Fruit fly (Drosophila melanogaster) whole organism, wandering third instar larva: Measurements from ENCODE around the gene SP555.

Experiments
- Abd-B ChIP-seq: fragments of >200 bp; optimal IDR thresholded peaks from 2 replicates; lab custom pipeline; 2017; ENCODE audit warnings: missing biosample characterization, missing genetic modification characterization
- CG32264 ChIP-seq: fragments of 200-800 bp; sonication (Bioruptor generic); optimal IDR thresholded peaks from 2 replicates; lab custom pipeline; 2016; ENCODE audit warnings: missing biosample characterization, missing genetic modification characterization
- CG9705 ChIP-seq: fragments of 200-800 bp; sonication (Bioruptor generic); optimal IDR thresholded peaks from 2 replicates; lab custom pipeline; 2018; ENCODE audit warnings: missing biosample characterization, mild to moderate bottlenecking, missing genetic modification characterization
- CrebA ChIP-seq: fragments of 200-800 bp; sonication (Bioruptor generic); optimal IDR thresholded peaks from 2 replicates; lab custom pipeline; 2016; ENCODE audit warnings: missing biosample characterization, mild to moderate bottlenecking, missing genetic modification characterization, borderline replicate concordance
- Dfd ChIP-seq: fragments of >200 bp; optimal IDR thresholded peaks from 2 replicates; lab custom pipeline; 2017; ENCODE audit warnings: missing biosample characterization, missing genetic modification characterization
- Dif ChIP-seq: fragments of 200-275, 200-300 bp; sonication (Bioruptor generic); optimal IDR thresholded peaks from 2 replicates; lab custom pipeline; 2018; ENCODE audit warnings: missing biosample characterization, missing genetic modification characterization; ENCODE audit not compliant: partially characterized antibody
- GATAd ChIP-seq: sonication (Bioruptor generic); optimal IDR thresholded peaks from 2 replicates; lab custom pipeline; 2016; ENCODE audit warnings: missing biosample characterization, missing genetic modification characterization
- Hr78 ChIP-seq: fragments of >200 bp; optimal IDR thresholded peaks from 2 replicates; lab custom pipeline; 2017; ENCODE audit warnings: missing biosample characterization, missing genetic modification characterization
- Hr83 ChIP-seq: fragments of 200-300 bp; sonication (Bioruptor generic); optimal IDR thresholded peaks from 2 replicates; lab custom pipeline; 2016; ENCODE audit warnings: missing biosample characterization, mild to moderate bottlenecking, missing genetic modification characterization, moderate library complexity; ENCODE audit not compliant: poor library complexity, severe bottlenecking
- Jra ChIP-seq: sonication (Bioruptor generic); optimal IDR thresholded peaks from 2 replicates; lab custom pipeline; 2016; ENCODE audit warnings: missing biosample characterization, missing genetic modification characterization
- Myc ChIP-seq: fragments of >200 bp; optimal IDR thresholded peaks from 2 replicates; lab custom pipeline; 2017
- N ChIP-seq: fragments of >200 bp; optimal IDR thresholded peaks from 2 replicates; lab custom pipeline; 2018; ENCODE audit warnings: missing biosample characterization, missing external identifiers, missing genetic modification characterization
- OdsH ChIP-seq: fragments of 200-800 bp; sonication (Bioruptor generic); optimal IDR thresholded peaks from 2 replicates; lab custom pipeline; 2016; ENCODE audit warnings: missing biosample characterization, mild to moderate bottlenecking, missing genetic modification characterization
- Sp1 ChIP-seq: fragments of 200-800 bp; sonication (Bioruptor generic); optimal IDR thresholded peaks from 3 replicates; lab custom pipeline; 2019; ENCODE audit warnings: missing biosample characterization, mild to moderate bottlenecking, missing genetic modification characterization, moderate library complexity
- Vsx2 ChIP-seq: fragments of 200-300, 225-300 bp; sonication (Bioruptor generic); optimal IDR thresholded peaks from 2 replicates; lab custom pipeline; 2018; ENCODE audit warnings: missing biosample characterization, missing genetic modification characterization; ENCODE audit not compliant: partially characterized antibody
- br ChIP-seq: fragments of 200-800 bp; sonication (Bioruptor generic); optimal IDR thresholded peaks from 2 replicates; lab custom pipeline; 2016; ENCODE audit warnings: missing biosample characterization, missing genetic modification characterization
- brk ChIP-seq: fragments of 200-800 bp; sonication (Bioruptor generic); optimal IDR thresholded peaks from 2 replicates; lab custom pipeline; 2016; ENCODE audit warnings: missing biosample characterization, mild to moderate bottlenecking, missing genetic modification characterization
- dl ChIP-seq, 2 experiments: fragments of 175-275, 200-275 bp in 1 of 2; fragments of 200-275 bp in 1 of 2; sonication (Bioruptor generic); optimal IDR thresholded peaks; lab custom pipeline; 2018; ENCODE audit warnings: mild to moderate bottlenecking in 2 of 2, missing biosample characterization in 2 of 2, missing genetic modification characterization in 2 of 2, moderate library complexity in 2 of 2; ENCODE audit not compliant: partially characterized antibody in 2 of 2, insufficient read depth in 1 of 2
- dmrt93B ChIP-seq: fragments of 200-800 bp; sonication (Bioruptor generic); optimal IDR thresholded peaks from 2 replicates; lab custom pipeline; 2018; ENCODE audit warnings: missing biosample characterization, mild to moderate bottlenecking, missing genetic modification characterization
- dsf ChIP-seq: sonication (Bioruptor generic); optimal IDR thresholded peaks from 2 replicates; lab custom pipeline; 2016; ENCODE audit warnings: missing biosample characterization, missing genetic modification characterization, borderline replicate concordance
- ey ChIP-seq: fragments of 200-800 bp; sonication (Bioruptor generic); optimal IDR thresholded peaks from 2 replicates; lab custom pipeline; 2016; ENCODE audit warnings: missing biosample characterization, missing genetic modification characterization
- foxo ChIP-seq, 2 experiments: fragments of 200-800 bp; sonication (Bioruptor generic); optimal IDR thresholded peaks; 2 replicates in 1 of 2; 3 replicates in 1 of 2; lab custom pipeline; 2016 to 2017; ENCODE audit warnings: missing biosample characterization in 2 of 2, missing genetic modification characterization in 2 of 2
- h ChIP-seq: fragments of 200-800 bp; sonication (Bioruptor generic); optimal IDR thresholded peaks from 3 replicates; lab custom pipeline; 2016; ENCODE audit warnings: missing biosample characterization, mild to moderate bottlenecking, missing genetic modification characterization
- jim ChIP-seq: fragments of 175-275, 200-325 bp; sonication (Bioruptor generic); optimal IDR thresholded peaks from 2 replicates; lab custom pipeline; 2016; ENCODE audit warnings: missing biosample characterization, mild to moderate bottlenecking, missing genetic modification characterization
- pan ChIP-seq: fragments of >200 bp; optimal IDR thresholded peaks from 2 replicates; lab custom pipeline; 2017
- psq ChIP-seq: fragments of 200-800 bp; sonication (Bioruptor generic); optimal IDR thresholded peaks from 3 replicates; lab custom pipeline; 2017; ENCODE audit warnings: missing biosample characterization, mild to moderate bottlenecking, missing genetic modification characterization, moderate library complexity
- rgr ChIP-seq: fragments of 200-800 bp; sonication (Bioruptor generic); optimal IDR thresholded peaks from 3 replicates; lab custom pipeline; 2016; ENCODE audit warnings: missing biosample characterization, mild to moderate bottlenecking, missing genetic modification characterization
- sage ChIP-seq: fragments of 200-800 bp; sonication (Bioruptor generic); optimal IDR thresholded peaks from 2 replicates; lab custom pipeline; 2016; ENCODE audit warnings: missing biosample characterization, mild to moderate bottlenecking, missing genetic modification characterization
- sv ChIP-seq: fragments of 200-800 bp; sonication (Bioruptor generic); optimal IDR thresholded peaks from 3 replicates; lab custom pipeline; 2016; ENCODE audit warnings: missing biosample characterization, missing genetic modification characterization
- usp ChIP-seq: fragments of >200 bp; optimal IDR thresholded peaks from 2 replicates; lab custom pipeline; 2017; ENCODE audit warnings: missing biosample characterization, missing genetic modification characterization
- woc ChIP-seq: sonication (Bioruptor generic); optimal IDR thresholded peaks from 2 replicates; lab custom pipeline; 2016; ENCODE audit warnings: missing biosample characterization, mild to moderate bottlenecking, missing genetic modification characterization

The SP555 gene

dm6 chr2L:5037402-5037860 is at the start of gene SP555, which contains the start of gene CG14042:
SP555 (plus strand) TSS chr2L:5037709.
CG14042 (plus strand) TSS chr2L:5037709.
- TF ChIP-seq Abd-B (GFP tag; lab: Kevin White, UChicago) (no peak), Jra (no peak), pan (no peak), CG32264 (no peak), jim (GFP tag; lab: Kevin White, UChicago) (no peak), foxo (GFP tag; optimal IDR thresholded peaks at IDR 0.05; lab: Kevin White, UChicago) (no peak), N (GFP tag; lab: Kevin White, UChicago) (no peak), CrebA (GFP tag; lab: Kevin White, UChicago) (no peak), sv (GFP tag; lab: Kevin White, UChicago) (no peak), Sp1 (GFP tag; lab: Kevin White, UChicago) (no peak), dmrt93B (GFP tag; lab: Kevin White, UChicago) (no peak), brk (GFP tag; lab: Kevin White, UChicago) (no peak), rgr (GFP tag; lab: Kevin White, UChicago) (no peak), Myc (lab: Kevin White, UChicago) (no peak)

dm6 chr2L:4995010-4995836 is 42.3 kb upstream of the SP555 start:
- TF ChIP-seq ey (GFP tag; lab: Kevin White, UChicago) (no peak), jim (GFP tag; lab: Kevin White, UChicago) (no peak), rgr (GFP tag; lab: Kevin White, UChicago) (no peak), br (GFP tag; lab: Kevin White, UChicago) (no peak), dl (GFP tag; optimal IDR thresholded peaks at IDR 0.05; lab: Kevin White, UChicago; ENCODE audit: insufficient read depth in 1 of 2, partially characterized antibody in 2 of 2) (no peak), psq (no peak), CG9705 (GFP tag; lab: Kevin White, UChicago) (no peak), dsf (no peak), Hr78 (no peak), Dif (GFP tag; lab: Kevin White, UChicago) (no peak), foxo (GFP tag; optimal IDR thresholded peaks at IDR 0.05; lab: Kevin White, UChicago) (no peak), Abd-B (GFP tag; lab: Kevin White, UChicago) (no peak), sv (GFP tag; lab: Kevin White, UChicago) (no peak), woc (GFP tag; lab: Kevin White, UChicago) (no peak), Dfd (GFP tag; lab: Kevin White, UChicago) (no peak), GATAd (no peak), OdsH (GFP tag; lab: Kevin White, UChicago) (no peak), Sp1 (GFP tag; lab: Kevin White, UChicago) (no peak), h (no peak)

- no peak for TF ChIP-seq psq
- no peak for TF ChIP-seq Sp1 (GFP tag; lab: Kevin White, UChicago)
- no peak for TF ChIP-seq sv (GFP tag; lab: Kevin White, UChicago)
- no peak for TF ChIP-seq CG32264
- TF ChIP-seq sage (GFP tag; lab: Kevin White, UChicago) = no peak
These were observed 41.7 kb upstream of the SP555 start for dm6 chr2L:4995837-4996136.

dm6 chr2L:4996283-4996922 is 41.1 kb upstream of the SP555 start:
- no peak for TF ChIP-seq Dfd (GFP tag; lab: Kevin White, UChicago)
- TF ChIP-seq dmrt93B (GFP tag; lab: Kevin White, UChicago) = no peak
- TF ChIP-seq OdsH (GFP tag; lab: Kevin White, UChicago) = no peak
- no peak for TF ChIP-seq CG9705 (GFP tag; lab: Kevin White, UChicago)
- no peak for TF ChIP-seq Hr83 (GFP tag; lab: Kevin White, UChicago)
- TF ChIP-seq ey (GFP tag; lab: Kevin White, UChicago) = no peak
- no peak for TF ChIP-seq woc (GFP tag; lab: Kevin White, UChicago)
- TF ChIP-seq dl (GFP tag; optimal IDR thresholded peaks at IDR 0.05; lab: Kevin White, UChicago; ENCODE audit: insufficient read depth in 1 of 2, partially characterized antibody in 2 of 2) = no peak
- TF ChIP-seq GATAd = no peak
- no peak for TF ChIP-seq Jra
- TF ChIP-seq CrebA (GFP tag; lab: Kevin White, UChicago) = no peak
- no peak for TF ChIP-seq Dif (GFP tag; lab: Kevin White, UChicago)
- TF ChIP-seq Vsx2 (GFP tag; lab: Kevin White, UChicago) = no peak
- no peak for TF ChIP-seq rgr (GFP tag; lab: Kevin White, UChicago)
- TF ChIP-seq usp (GFP tag; lab: Kevin White, UChicago) = no peak
- no peak for TF ChIP-seq h
- no peak for TF ChIP-seq br (GFP tag; lab: Kevin White, UChicago)
- TF ChIP-seq sv (GFP tag; lab: Kevin White, UChicago) = no peak
- no peak for TF ChIP-seq pan
- TF ChIP-seq CG32264 = no peak
